Fruit fly (Drosophila melanogaster): ENCODE results near the gene Gal.
A peak's percentile ranks its signal among the peaks of the same experiment; 100 is the strongest.

Gene Gal

DNA sequence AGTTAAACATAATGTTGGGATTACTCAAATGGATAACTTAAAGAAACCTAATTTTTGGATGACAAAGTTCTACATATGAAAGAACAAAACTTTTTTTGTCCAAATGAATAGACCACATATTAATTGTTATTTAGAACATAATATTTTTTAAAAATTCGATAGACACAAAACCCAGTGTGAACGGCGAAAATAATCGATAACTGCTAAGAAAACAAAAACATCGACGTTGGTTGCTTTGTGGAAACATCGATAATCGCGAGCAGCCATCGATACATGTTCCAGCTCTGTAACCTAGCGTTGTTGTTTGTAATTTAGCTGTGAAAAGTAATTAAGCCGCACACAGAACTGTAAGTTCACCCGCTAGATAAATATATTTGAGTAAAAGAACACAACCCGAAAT, 43.9 kb upstream of the Gal start, which contains the start of gene CG9135 (continued):
- TF ChIP-seq CG4404 (GFP tag; IDR thresholded peaks at IDR 0.05) (no peak), B-H2 (GFP tag; optimal IDR thresholded peaks at IDR 0.05) (peak; percentile 11), stc (GFP tag; IDR thresholded peaks at IDR 0.05) (no peak), HmgZ (tag; optimal IDR thresholded peaks at IDR 0.05) (peak; percentile 23), Deaf1 (tag; optimal IDR thresholded peaks at IDR 0.05) (no peak), Elba2 (GFP tag; optimal IDR thresholded peaks at IDR 0.05) (no peak), ems (GFP tag; optimal IDR thresholded peaks at IDR 0.05) (no peak), Bteb2 (GFP tag; optimal IDR thresholded peaks at IDR 0.05) (no peak), zen2 (GFP tag; IDR thresholded peaks at IDR 0.05; ENCODE audit: partially characterized antibody) (peak; percentile 99), yki (optimal IDR thresholded peaks at IDR 0.05) (no peak), CG18262 (tag; optimal IDR thresholded peaks at IDR 0.05) (no peak), CG2120 (GFP tag; optimal IDR thresholded peaks at IDR 0.05) (no peak), row (GFP tag; IDR thresholded peaks at IDR 0.05) (peak; percentile 59), CG11696 (GFP tag; IDR thresholded peaks at IDR 0.05) (no peak), CG8924 (tag; optimal IDR thresholded peaks at IDR 0.05) (no peak), CG31365 (tag; optimal IDR thresholded peaks at IDR 0.05) (no peak), CG15601 (tag; optimal IDR thresholded peaks at IDR 0.05) (peak; percentile 11), CG2875 (GFP tag; optimal IDR thresholded peaks at IDR 0.05) (no peak), CG33557 (GFP tag; optimal IDR thresholded peaks at IDR 0.05) (no peak), Dp (GFP tag; optimal IDR thresholded peaks at IDR 0.05) (peak; percentile 70), Nf-YA (GFP tag; IDR thresholded peaks at IDR 0.05) (no peak), Hand (GFP tag; optimal IDR thresholded peaks at IDR 0.05) (no peak), shn (GFP tag; optimal IDR thresholded peaks at IDR 0.05) (no peak), z (GFP tag; IDR thresholded peaks at IDR 0.05) (no peak), trem (tag; optimal IDR thresholded peaks at IDR 0.05) (peak; percentile 69), CG17359 (tag; optimal IDR thresholded peaks at IDR 0.05) (no peak), Sry-β (GFP tag; optimal IDR thresholded peaks at IDR 0.05) (no peak), CG14014 (GFP tag; IDR thresholded peaks at IDR 0.05) (no peak), Pdp1 (GFP tag; optimal IDR thresholded peaks at IDR 0.05) (no peak), CG4424 (GFP tag; optimal IDR thresholded peaks at IDR 0.05) (no peak), CG7839 (tag; optimal IDR thresholded peaks at IDR 0.05) (no peak), Eip74EF (GFP tag; optimal IDR thresholded peaks at IDR 0.05) (no peak), Asciz (GFP tag; optimal IDR thresholded peaks at IDR 0.05) (no peak), Xbp1 (GFP tag; optimal IDR thresholded peaks at IDR 0.05) (no peak), CG9437 (GFP tag; optimal IDR thresholded peaks at IDR 0.05) (no peak), CG7963 (GFP tag; IDR thresholded peaks at IDR 0.05; ENCODE audit: partially characterized antibody) (peak; percentile 100), Kr (GFP tag; optimal IDR thresholded peaks at IDR 0.05) (no peak), Dek (tag; optimal IDR thresholded peaks at IDR 0.05) (peak; percentile 35), CG9932 (GFP tag; IDR thresholded peaks at IDR 0.05) (peak; percentile 59; the same call in 1 of the 2 replicates), Dip2 (GFP tag; IDR thresholded peaks at IDR 0.05) (no peak), Usf (GFP tag; optimal IDR thresholded peaks at IDR 0.05) (no peak), CG9797 (GFP tag; optimal IDR thresholded peaks at IDR 0.05) (peak; percentile 15), CG17802 (tag; optimal IDR thresholded peaks at IDR 0.05) (peak; percentile 83), knrl (GFP tag; IDR thresholded peaks at IDR 0.05; ENCODE audit: partially characterized antibody) (peak; percentile 98), ci (GFP tag; IDR thresholded peaks at IDR 0.05) (no peak), ap (GFP tag; IDR thresholded peaks at IDR 0.05) (no peak), CG1024 (GFP tag; IDR thresholded peaks at IDR 0.05) (no peak), Spps (tag; optimal IDR thresholded peaks at IDR 0.05) (no peak), croc (GFP tag; conservative IDR thresholded peaks at IDR 0.05) (no peak), Sox102F (GFP tag; optimal IDR thresholded peaks at IDR 0.05) (no peak), CG42726 (GFP tag; IDR thresholded peaks at IDR 0.05; ENCODE audit: partially characterized antibody) (peak; percentile 99)

All from whole organism, embryonic.